Worm (Caenorhabditis elegans) whole organism, L3 larva: ENCODE data around the gene D2096.10.

ENCODE experiments used
- ceh-9 ChIP-seq: sonication (generic microtip); optimal IDR thresholded peaks from 2 replicates; lab custom pipeline; 2018; ENCODE audit warnings: missing biosample characterization, missing genetic modification characterization
- egl-27 ChIP-seq: sonication (generic microtip); optimal IDR thresholded peaks from 4 replicates; lab custom pipeline; 2017; ENCODE audit warnings: missing biosample characterization, missing genetic modification reagents, missing genetic modification characterization
- elt-3 ChIP-seq, 3 experiments: fragments of 150-350 bp in 1 of 3; sonication (generic microtip) in 2 of 3; optimal IDR thresholded peaks; 2 replicates in 2 of 3; 4 replicates in 1 of 3; lab custom pipeline; 2014 to 2017; ENCODE audit warnings: missing biosample characterization in 3 of 3, missing genetic modification characterization in 3 of 3
- mdl-1 ChIP-seq: fragments of 150-350 bp; optimal IDR thresholded peaks from 2 replicates; lab custom pipeline; 2014; ENCODE audit warnings: missing biosample characterization, missing genetic modification characterization
- nhr-237 ChIP-seq: fragments of 150-350 bp; optimal IDR thresholded peaks from 2 replicates; lab custom pipeline; 2014; ENCODE audit warnings: missing biosample characterization, missing genetic modification characterization
- nhr-25 ChIP-seq: sonication (generic microtip); optimal IDR thresholded peaks from 2 replicates; lab custom pipeline; 2017; ENCODE audit warnings: missing biosample characterization, missing genetic modification characterization
- zag-1 ChIP-seq: fragments of 150-350 bp; optimal IDR thresholded peaks from 2 replicates; lab custom pipeline; 2014; ENCODE audit warnings: missing biosample characterization, missing genetic modification characterization

DNA sequence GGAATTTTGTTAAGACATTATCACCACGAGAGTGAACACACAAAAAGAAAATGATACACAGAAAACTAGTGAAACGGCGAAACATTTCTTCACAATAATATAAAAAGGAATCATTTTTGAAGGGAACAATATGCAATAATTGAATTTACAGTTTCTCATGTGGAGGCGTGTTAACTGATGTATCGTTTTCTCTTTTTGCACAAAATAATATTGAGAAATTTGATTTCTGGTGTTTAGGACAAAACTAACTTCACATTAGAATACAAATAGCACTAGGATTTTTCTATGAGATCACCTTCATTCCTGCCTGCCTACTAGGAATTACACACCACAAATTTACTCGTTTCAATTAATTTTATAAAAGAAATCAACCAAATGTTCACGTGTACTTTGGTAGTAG lies 30.5 kb downstream of the D2096.10 start, which contains the start of gene D2096.13:
- TF ChIP-seq ceh-9 (tag; lab: Kevin White, UChicago): no peak
- no peak for TF ChIP-seq egl-27 (tag; lab: Kevin White, UChicago)
- no peak for TF ChIP-seq zag-1 (tag; lab: Kevin White, UChicago)
- TF ChIP-seq mdl-1 (tag; lab: Kevin White, UChicago): no peak
- TF ChIP-seq nhr-237 (tag; lab: Kevin White, UChicago): no peak
- no peak for TF ChIP-seq elt-3 (tag; optimal IDR thresholded peaks at IDR 0.05; lab: Kevin White, UChicago)
- TF ChIP-seq nhr-25 (tag; lab: Kevin White, UChicago): no peak
